Fruit fly (Drosophila melanogaster) whole organism, embryonic: ENCODE measurements around the gene CG5644.

Experiments used
- Ada2b ChIP-seq: fragments of 200-800 bp; sonication (Bioruptor generic); IDR thresholded peaks from 2 replicates; pipeline ENCODE4 v1.3.6; 2022; ENCODE audit warnings: missing biosample characterization, missing genetic modification characterization
- CG11504 ChIP-seq: fragments of 200-800 bp; sonication (Bioruptor generic); optimal IDR thresholded peaks from 3 replicates; lab custom pipeline; 2019; ENCODE audit warnings: missing biosample characterization, mild to moderate bottlenecking, missing genetic modification characterization, moderate library complexity
- CG13775 ChIP-seq: fragments of 200-800 bp; sonication (Bioruptor generic); optimal IDR thresholded peaks from 3 replicates; lab custom pipeline; 2017; ENCODE audit warnings: missing biosample characterization, mild to moderate bottlenecking, missing genetic modification characterization
- CG14014 ChIP-seq: fragments of 200-800 bp; sonication (Bioruptor generic); IDR thresholded peaks from 2 replicates; pipeline ENCODE4 v1.3.6; 2022; ENCODE audit warnings: missing biosample characterization, missing genetic modification characterization
- CG1647 ChIP-seq: fragments of 200-800 bp; sonication (Bioruptor generic); optimal IDR thresholded peaks from 3 replicates; lab custom pipeline; 2016; ENCODE audit warnings: missing biosample characterization, missing genetic modification characterization
- CG17385 ChIP-seq: fragments of 200-800 bp; sonication (Bioruptor generic); optimal IDR thresholded peaks from 3 replicates; lab custom pipeline; 2018; ENCODE audit warnings: missing biosample characterization, mild to moderate bottlenecking, missing genetic modification characterization
- CG18619 ChIP-seq: fragments of 200-800 bp; sonication (Bioruptor generic); optimal IDR thresholded peaks from 3 replicates; lab custom pipeline; 2017; ENCODE audit warnings: missing biosample characterization, mild to moderate bottlenecking, missing genetic modification characterization
- CG2116 ChIP-seq: fragments of 200-800 bp; sonication (Bioruptor generic); optimal IDR thresholded peaks from 3 replicates; lab custom pipeline; 2018; ENCODE audit warnings: missing biosample characterization, mild to moderate bottlenecking, missing genetic modification characterization
- CG2678 ChIP-seq: fragments of 200-800 bp; sonication (Bioruptor generic); optimal IDR thresholded peaks from 3 replicates; lab custom pipeline; 2019; ENCODE audit warnings: missing biosample characterization, mild to moderate bottlenecking, missing genetic modification characterization, moderate library complexity
- CG2875 ChIP-seq: fragments of 200-800 bp; sonication (Bioruptor generic); optimal IDR thresholded peaks from 2 replicates; lab custom pipeline; 2017; ENCODE audit warnings: missing biosample characterization, mild to moderate bottlenecking, missing genetic modification characterization, missing genetic modification reagents
- CG32532 ChIP-seq: fragments of 200-800 bp; sonication (Bioruptor generic); IDR thresholded peaks from 2 replicates; pipeline ENCODE4 v1.3.6; 2022; ENCODE audit warnings: missing biosample characterization, missing genetic modification characterization
- CG32772 ChIP-seq: fragments of 200-800 bp; sonication (Bioruptor generic); IDR thresholded peaks from 2 replicates; pipeline ENCODE4 v1.3.6; 2022; ENCODE audit warnings: missing biosample characterization, missing genetic modification characterization
- CG3726 ChIP-seq: fragments of 200-800 bp; sonication (Bioruptor generic); IDR thresholded peaks from 3 replicates; pipeline ENCODE4, ENCODE4 v1.3.6; 2022; ENCODE audit warnings: missing biosample characterization, missing genetic modification characterization
- CG6175 ChIP-seq: fragments of 200-800 bp; sonication (Bioruptor generic); IDR thresholded peaks from 3 replicates; pipeline ENCODE4 v1.3.6; 2022; ENCODE audit warnings: missing biosample characterization, missing genetic modification characterization
- CG6854 ChIP-seq: fragments of 200-800 bp; sonication (Bioruptor generic); optimal IDR thresholded peaks from 3 replicates; lab custom pipeline; 2017; ENCODE audit warnings: missing biosample characterization, mild to moderate bottlenecking, missing genetic modification characterization
- CG7556 ChIP-seq: fragments of 200-800 bp; sonication (Bioruptor generic); optimal IDR thresholded peaks from 2 replicates; lab custom pipeline; 2017; ENCODE audit warnings: missing biosample characterization, mild to moderate bottlenecking, missing genetic modification characterization
- CG7963 ChIP-seq: fragments of 200-800 bp; sonication (Bioruptor generic); IDR thresholded peaks from 3 replicates; pipeline ENCODE4 v1.3.6; 2022; ENCODE audit warnings: missing biosample characterization, missing genetic modification characterization; ENCODE audit not compliant: partially characterized antibody
- Camta ChIP-seq: fragments of 200-800 bp; sonication (Bioruptor generic); optimal IDR thresholded peaks from 2 replicates; lab custom pipeline; 2016; ENCODE audit warnings: missing biosample characterization, missing genetic modification characterization
- Doc2 ChIP-seq: fragments of 200-800 bp; sonication (Bioruptor generic); IDR thresholded peaks from 2 replicates; pipeline ENCODE4 v1.3.6; 2022; ENCODE audit warnings: missing biosample characterization, missing genetic modification characterization
- Dp ChIP-seq: fragments of 200-800 bp; sonication (Bioruptor generic); optimal IDR thresholded peaks from 2 replicates; lab custom pipeline; 2018; ENCODE audit warnings: missing biosample characterization, mild to moderate bottlenecking, missing genetic modification characterization, moderate library complexity
- Dref ChIP-seq: fragments of 200-800 bp; sonication (Bioruptor generic); IDR thresholded peaks from 2 replicates; pipeline ENCODE4 v1.3.6; 2022; ENCODE audit warnings: missing biosample characterization, missing genetic modification characterization
- E2f1 ChIP-seq: fragments of 200-800 bp; sonication (Bioruptor generic); IDR thresholded peaks from 2 replicates; pipeline ENCODE4 v1.3.6; 2022; ENCODE audit warnings: missing biosample characterization, missing genetic modification characterization
- Gug ChIP-seq: fragments of 200-800 bp; sonication (Bioruptor generic); IDR thresholded peaks from 4 replicates; pipeline ENCODE4 v1.3.6; 2022; ENCODE audit warnings: missing biosample characterization, missing genetic modification characterization
- HLH3B ChIP-seq: fragments of 200-800 bp; sonication (Bioruptor generic); IDR thresholded peaks from 2 replicates; pipeline ENCODE4 v1.3.6; 2022; ENCODE audit warnings: missing biosample characterization, missing genetic modification characterization
- Hmx ChIP-seq: fragments of 200-800 bp; sonication (Bioruptor generic); optimal IDR thresholded peaks from 2 replicates; lab custom pipeline; 2016; ENCODE audit warnings: missing biosample characterization, missing genetic modification characterization
- Hsf ChIP-seq: fragments of 200-800 bp; sonication (Bioruptor generic); optimal IDR thresholded peaks from 3 replicates; lab custom pipeline; 2016; ENCODE audit warnings: missing biosample characterization, missing genetic modification characterization
- MBD-R2 ChIP-seq: fragments of 200-800 bp; sonication (Bioruptor generic); IDR thresholded peaks from 2 replicates; pipeline ENCODE4 v1.3.6; 2022; ENCODE audit warnings: missing biosample characterization, missing genetic modification characterization
- MESR4 ChIP-seq: fragments of 200-800 bp; sonication (Bioruptor generic); optimal IDR thresholded peaks from 2 replicates; lab custom pipeline; 2018; ENCODE audit warnings: missing biosample characterization, mild to moderate bottlenecking, missing genetic modification characterization, moderate library complexity
- Nf-YB ChIP-seq: fragments of 200-800 bp; sonication (Bioruptor generic); optimal IDR thresholded peaks from 3 replicates; lab custom pipeline; 2019; ENCODE audit warnings: missing biosample characterization, mild to moderate bottlenecking, missing genetic modification characterization, moderate library complexity
- Tbp ChIP-seq: fragments of >200 bp; optimal IDR thresholded peaks from 2 replicates; lab custom pipeline; 2018; ENCODE audit warnings: missing biosample characterization, missing genetic modification characterization
- Usf ChIP-seq: fragments of 200-800 bp; sonication (Bioruptor generic); optimal IDR thresholded peaks from 2 replicates; lab custom pipeline; 2017; ENCODE audit warnings: missing genotype, missing biosample characterization, missing genetic modification characterization
- bigmax ChIP-seq: fragments of 200-800 bp; sonication (Bioruptor generic); optimal IDR thresholded peaks from 2 replicates; lab custom pipeline; 2018; ENCODE audit warnings: missing biosample characterization, mild to moderate bottlenecking, missing genetic modification characterization
- ci ChIP-seq: fragments of 200-800 bp; sonication (Bioruptor generic); IDR thresholded peaks from 3 replicates; pipeline ENCODE4 v1.3.6; 2022; ENCODE audit warnings: missing biosample characterization, missing genetic modification characterization
- dan ChIP-seq: fragments of 200-800 bp; sonication (Bioruptor generic); IDR thresholded peaks from 2 replicates; pipeline ENCODE4 v1.3.6; 2022; ENCODE audit warnings: missing biosample characterization, missing genetic modification characterization
- dati ChIP-seq: fragments of 200-800 bp; sonication (Bioruptor generic); IDR thresholded peaks from 2 replicates; pipeline ENCODE4 v1.3.6; 2022; ENCODE audit warnings: missing biosample characterization, missing genetic modification characterization
- fd3F ChIP-seq: fragments of 200-800 bp; sonication (Bioruptor generic); optimal IDR thresholded peaks from 2 replicates; lab custom pipeline; 2018; ENCODE audit warnings: missing biosample characterization, mild to moderate bottlenecking, missing genetic modification characterization, moderate library complexity
- fd64A ChIP-seq: fragments of 200-800 bp; sonication (Bioruptor generic); optimal IDR thresholded peaks from 3 replicates; lab custom pipeline; 2018; ENCODE audit warnings: missing biosample characterization, mild to moderate bottlenecking, missing genetic modification characterization
- gcm ChIP-seq: fragments of 200-800 bp; sonication (Bioruptor generic); optimal IDR thresholded peaks from 2 replicates; lab custom pipeline; 2019; ENCODE audit warnings: missing biosample characterization, mild to moderate bottlenecking, missing genetic modification characterization, moderate library complexity
- gsb-n ChIP-seq: fragments of 200-800 bp; sonication (Bioruptor generic); optimal IDR thresholded peaks from 3 replicates; lab custom pipeline; 2018; ENCODE audit warnings: missing biosample characterization, mild to moderate bottlenecking, missing genetic modification characterization
- kni ChIP-seq: fragments of 200-800 bp; sonication (Bioruptor generic); optimal IDR thresholded peaks from 3 replicates; lab custom pipeline; 2017; ENCODE audit warnings: mild to moderate bottlenecking, missing biosample characterization, missing genetic modification reagents, missing genetic modification characterization
- onecut ChIP-seq: fragments of 200-800 bp; sonication (Bioruptor generic); IDR thresholded peaks from 2 replicates; pipeline ENCODE4 v1.3.6; 2022; ENCODE audit warnings: missing biosample characterization, missing genetic modification characterization
- pb ChIP-seq: fragments of 200-800 bp; sonication (Bioruptor generic); optimal IDR thresholded peaks from 3 replicates; lab custom pipeline; 2016; ENCODE audit warnings: missing biosample characterization, missing genetic modification characterization
- pros ChIP-seq: fragments of 200-800 bp; sonication (Bioruptor generic); optimal IDR thresholded peaks from 3 replicates; lab custom pipeline; 2019; ENCODE audit warnings: missing biosample characterization, mild to moderate bottlenecking, missing genetic modification characterization, moderate library complexity
- sr ChIP-seq: fragments of 200-800 bp; sonication (Bioruptor generic); IDR thresholded peaks from 3 replicates; pipeline ENCODE4 v1.3.6; 2022; ENCODE audit warnings: missing biosample characterization, missing genetic modification characterization
- sug ChIP-seq: fragments of 200-800 bp; optimal IDR thresholded peaks from 2 replicates; lab custom pipeline; 2019; ENCODE audit warnings: missing biosample characterization, mild to moderate bottlenecking, missing genetic modification characterization, moderate library complexity
- tgo ChIP-seq: fragments of 200-800 bp; sonication (Bioruptor generic); IDR thresholded peaks from 3 replicates; pipeline ENCODE4 v1.3.6; 2022; ENCODE audit warnings: missing biosample characterization, missing genetic modification characterization
- tll ChIP-seq, 2 experiments: fragments of 200-800 bp in 1 of 2; fragments of >200 bp in 1 of 2; sonication (Bioruptor generic) in 1 of 2; optimal IDR thresholded peaks; 2 replicates each; lab custom pipeline; 2017 to 2019; ENCODE audit warnings: missing biosample characterization in 2 of 2, missing genetic modification characterization in 2 of 2, mild to moderate bottlenecking in 1 of 2, moderate library complexity in 1 of 2
- tna ChIP-seq: fragments of 200-800 bp; sonication (Bioruptor generic); IDR thresholded peaks from 2 replicates; pipeline ENCODE4 v1.3.6; 2022; ENCODE audit warnings: missing biosample characterization, missing genetic modification characterization; ENCODE audit not compliant: partially characterized antibody

Gene CG5644

DNA sequence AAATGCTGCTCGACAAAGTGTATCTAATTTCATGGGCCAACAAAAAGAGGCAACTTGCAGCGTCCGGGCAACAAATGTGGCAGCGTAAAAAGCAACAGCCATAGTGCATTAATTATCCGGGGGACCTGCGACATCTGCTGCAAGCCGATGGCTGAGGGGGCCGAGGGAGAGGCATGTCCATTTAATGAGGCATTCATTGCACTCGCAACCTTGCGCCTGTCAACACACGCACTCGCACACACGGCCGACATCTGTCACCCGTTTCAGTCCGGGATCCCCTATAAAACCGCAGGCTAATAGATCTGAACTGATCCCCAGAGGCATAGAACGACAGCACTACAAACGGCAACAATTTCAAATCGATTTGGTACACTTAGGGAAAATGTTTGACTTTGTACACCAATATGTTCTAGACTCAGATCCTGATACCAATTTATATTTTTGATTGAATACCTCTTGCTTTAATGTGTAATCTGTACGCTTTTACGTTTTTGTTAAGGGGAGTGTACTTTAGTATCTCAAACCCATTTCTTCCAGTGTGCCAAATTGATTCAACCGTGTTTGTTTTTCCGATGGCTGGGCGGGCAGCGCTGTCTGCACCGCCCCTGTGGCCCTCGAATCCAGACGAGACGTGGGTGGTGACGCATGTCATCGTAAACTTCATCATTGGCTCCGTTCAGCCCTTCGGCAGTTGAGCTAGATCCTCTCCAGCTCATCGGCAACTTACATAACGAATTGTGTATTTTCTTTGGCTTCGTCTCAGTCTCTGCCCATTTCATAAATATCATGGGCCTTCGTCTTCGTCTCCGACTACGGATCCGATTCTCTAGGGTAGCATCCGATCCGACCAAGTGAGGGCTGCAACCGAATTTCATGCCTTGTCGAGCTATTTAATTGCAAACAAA is 32.1 kb upstream of the CG5644 start (continued):
- no peak for TF ChIP-seq MESR4 (GFP tag; lab: Kevin White, UChicago)
- TF ChIP-seq Hmx (GFP tag; lab: Kevin White, UChicago) = peak; percentile 38
- TF ChIP-seq CG18619 = peak; percentile 10
- no peak for TF ChIP-seq tna
- no peak for TF ChIP-seq CG6854
- TF ChIP-seq CG1647 = peak; percentile 21
- peak; percentile 39 for TF ChIP-seq Nf-YB (GFP tag; lab: Kevin White, UChicago)
- TF ChIP-seq sug = no peak
- TF ChIP-seq CG32772 (GFP tag; lab: Robert Waterston, UW) = peak; percentile 82
- TF ChIP-seq CG14014 (GFP tag; lab: Robert Waterston, UW) = peak; percentile 27; the same call in 1 of the 2 replicates
- peak; percentile 54 for TF ChIP-seq fd64A (GFP tag; lab: Kevin White, UChicago)
- TF ChIP-seq ci = peak; percentile 92
- TF ChIP-seq dan (GFP tag; lab: Robert Waterston, UW) = peak; percentile 91
- peak; percentile 85 for TF ChIP-seq Camta
- peak; percentile 68 for TF ChIP-seq tgo (GFP tag; lab: Robert Waterston, UW)
- TF ChIP-seq gsb-n (tag; lab: Kevin White, UChicago) = peak; percentile 74
- TF ChIP-seq gcm (GFP tag; lab: Kevin White, UChicago) = peak; percentile 67
- TF ChIP-seq dati = no peak
- TF ChIP-seq CG7963 (GFP tag; lab: Robert Waterston, UW) = no peak
- TF ChIP-seq onecut = peak; percentile 71
- peak; percentile 80 for TF ChIP-seq HLH3B (GFP tag; lab: Robert Waterston, UW)
- TF ChIP-seq Dref (GFP tag; lab: Robert Waterston, UW) = no peak
- 0 out of 2 replicates have a peak, but pooled peaks have one; percentile 20 for TF ChIP-seq MBD-R2 (GFP tag; lab: Robert Waterston, UW)
- TF ChIP-seq pb (GFP tag; lab: Kevin White, UChicago) = peak; percentile 72
- TF ChIP-seq kni (GFP tag; lab: Kevin White, UChicago) = peak; percentile 56
- TF ChIP-seq sr = no peak; the same call in 2 of the 3 replicates
- TF ChIP-seq CG7556 (GFP tag; lab: Kevin White, UChicago) = peak; percentile 77
- TF ChIP-seq CG6175 = no peak
- TF ChIP-seq Usf = peak; percentile 38
- TF ChIP-seq Dp (GFP tag; lab: Kevin White, UChicago) = no peak
- no peak for TF ChIP-seq bigmax (GFP tag; lab: Kevin White, UChicago)
- TF ChIP-seq CG17385 = peak; percentile 36
- TF ChIP-seq Gug (GFP tag; lab: Robert Waterston, UW) = peak; percentile 57; the same call in 2 of the 4 replicates
- TF ChIP-seq CG2678 (tag; lab: Kevin White, UChicago) = peak; percentile 79
- TF ChIP-seq Hsf (GFP tag; lab: Kevin White, UChicago) = peak; percentile 68
- no peak for TF ChIP-seq pros (GFP tag; lab: Kevin White, UChicago)
- peak; percentile 21; the same call in 1 of the 2 replicates for TF ChIP-seq Doc2 (GFP tag; lab: Robert Waterston, UW)
- peak in 1 of 2 experiments; percentile 16 for TF ChIP-seq tll (GFP tag; optimal IDR thresholded peaks at IDR 0.05; lab: Kevin White, UChicago)
- peak; percentile 82; the same call in 2 of the 3 replicates for TF ChIP-seq CG3726 (GFP tag; lab: Robert Waterston, UW)
- TF ChIP-seq Tbp = no peak
- TF ChIP-seq Ada2b = peak; percentile 58
- peak; percentile 67 for TF ChIP-seq CG11504 (tag; lab: Kevin White, UChicago)
- no peak for TF ChIP-seq fd3F (GFP tag; lab: Kevin White, UChicago)
- peak; percentile 64 for TF ChIP-seq CG2875 (GFP tag; lab: Kevin White, UChicago)
- 0 out of 2 replicates have a peak, but pooled peaks have one; percentile 27 for TF ChIP-seq CG32532 (GFP tag; lab: Robert Waterston, UW)
- TF ChIP-seq E2f1 = peak; percentile 72
- peak; percentile 23 for TF ChIP-seq CG2116
- peak; percentile 76 for TF ChIP-seq CG13775 (GFP tag; lab: Kevin White, UChicago)
